Fruit fly (Drosophila melanogaster) whole organism, prepupa: ENCODE data around the gene Sid.

ENCODE experiments used
- CG6163 ChIP-seq: fragments of 200-800 bp; sonication (Bioruptor generic); IDR thresholded peaks from 3 replicates; pipeline ENCODE4 v1.3.6; 2022; ENCODE audit warnings: missing biosample characterization, missing genetic modification characterization
- OdsH ChIP-seq: fragments of 200-800 bp; sonication (Bioruptor generic); optimal IDR thresholded peaks from 3 replicates; lab custom pipeline; 2016; ENCODE audit warnings: missing biosample characterization, missing genetic modification characterization
- Sox14 ChIP-seq: fragments of 200-800 bp; sonication (Bioruptor generic); optimal IDR thresholded peaks from 3 replicates; lab custom pipeline; 2016; ENCODE audit warnings: missing biosample characterization, missing genetic modification characterization
- achi ChIP-seq: fragments of 200-800 bp; sonication (Bioruptor generic); optimal IDR thresholded peaks from 3 replicates; lab custom pipeline; 2016; ENCODE audit warnings: missing biosample characterization, missing genetic modification characterization
- fd85E ChIP-seq: fragments of 200-800 bp; sonication (Bioruptor generic); optimal IDR thresholded peaks from 3 replicates; lab custom pipeline; 2016; ENCODE audit warnings: missing biosample characterization, missing genetic modification characterization
- pdm3 ChIP-seq: fragments of 200-800 bp; sonication (Bioruptor generic); optimal IDR thresholded peaks from 3 replicates; lab custom pipeline; 2016; ENCODE audit warnings: missing biosample characterization, missing genetic modification characterization

Gene Sid

dm6 chr3R:28695993-28696392, 25.5 kb downstream of the Sid start, which contains the start of gene htt:
Gene htt (plus strand): TSS chr3R:28696242.
- TF ChIP-seq achi (GFP tag; lab: Kevin White, UChicago) (no peak), CG6163 (GFP tag; lab: Robert Waterston, UW) (no peak), Sox14 (GFP tag; lab: Kevin White, UChicago) (peak; percentile 78), fd85E (no peak), OdsH (no peak), pdm3 (GFP tag; lab: Kevin White, UChicago) (no peak)
- TF ChIP-seq, all 60 proteins: peak for 1
